Fruit fly (Drosophila melanogaster) whole organism, embryonic: ENCODE data around the gene CSN3.

ENCODE experiments used
- Aef1 ChIP-seq: fragments of 200-800 bp; sonication (Bioruptor generic); IDR thresholded peaks from 3 replicates; pipeline ENCODE4 v1.3.6; 2022; ENCODE audit warnings: missing biosample characterization, missing genetic modification characterization
- Asciz ChIP-seq: fragments of 200-800 bp; sonication (Bioruptor generic); optimal IDR thresholded peaks from 2 replicates; lab custom pipeline; 2017; ENCODE audit warnings: missing biosample characterization, mild to moderate bottlenecking, missing genetic modification characterization, missing genetic modification reagents
- CG10147 ChIP-seq: fragments of 200-800 bp; sonication (Bioruptor generic); optimal IDR thresholded peaks from 2 replicates; lab custom pipeline; 2019; ENCODE audit warnings: missing biosample characterization, mild to moderate bottlenecking, missing genetic modification characterization, moderate library complexity
- CG10959 ChIP-seq: fragments of 200-800 bp; sonication (Bioruptor generic); IDR thresholded peaks from 2 replicates; pipeline ENCODE4 v1.3.6; 2022; ENCODE audit warnings: missing biosample characterization, missing genetic modification characterization
- CG10979 ChIP-seq: fragments of 200-800 bp; sonication (Bioruptor generic); optimal IDR thresholded peaks from 2 replicates; lab custom pipeline; 2018; ENCODE audit warnings: missing biosample characterization, mild to moderate bottlenecking, missing genetic modification characterization, moderate library complexity
- CG11504 ChIP-seq: fragments of 200-800 bp; sonication (Bioruptor generic); optimal IDR thresholded peaks from 3 replicates; lab custom pipeline; 2019; ENCODE audit warnings: missing biosample characterization, mild to moderate bottlenecking, missing genetic modification characterization, moderate library complexity
- CG12219 ChIP-seq: fragments of 200-800 bp; sonication (Bioruptor generic); optimal IDR thresholded peaks from 3 replicates; lab custom pipeline; 2018; ENCODE audit warnings: missing biosample characterization, mild to moderate bottlenecking, missing genetic modification characterization
- CG12769 ChIP-seq: fragments of 200-800 bp; sonication (Bioruptor generic); optimal IDR thresholded peaks from 2 replicates; lab custom pipeline; 2019; ENCODE audit warnings: missing biosample characterization, mild to moderate bottlenecking, missing genetic modification characterization, moderate library complexity
- CG14965 ChIP-seq: fragments of 200-800 bp; sonication (Bioruptor generic); optimal IDR thresholded peaks from 2 replicates; lab custom pipeline; 2016; ENCODE audit warnings: missing biosample characterization, missing genetic modification characterization, borderline replicate concordance
- CG15073 ChIP-seq: fragments of 200-800 bp; sonication (Bioruptor generic); optimal IDR thresholded peaks from 2 replicates; lab custom pipeline; 2016; ENCODE audit warnings: missing biosample characterization, missing genetic modification characterization
- CG16815 ChIP-seq: fragments of 200-800 bp; sonication (Bioruptor generic); optimal IDR thresholded peaks from 3 replicates; lab custom pipeline; 2017; ENCODE audit warnings: missing biosample characterization, mild to moderate bottlenecking, missing genetic modification characterization
- CG16863 ChIP-seq: fragments of 200-800 bp; sonication (Bioruptor generic); optimal IDR thresholded peaks from 3 replicates; lab custom pipeline; 2016; ENCODE audit warnings: missing biosample characterization, missing genetic modification characterization
- CG17912 ChIP-seq: fragments of 200-800 bp; sonication (Bioruptor generic); optimal IDR thresholded peaks from 2 replicates; lab custom pipeline; 2018; ENCODE audit warnings: missing biosample characterization, mild to moderate bottlenecking, missing genetic modification characterization
- CG2199 ChIP-seq: fragments of 200-800 bp; sonication (Bioruptor generic); IDR thresholded peaks from 3 replicates; pipeline ENCODE4 v1.3.6; 2022; ENCODE audit warnings: missing biosample characterization, missing genetic modification characterization
- CG6175 ChIP-seq: fragments of 200-800 bp; sonication (Bioruptor generic); IDR thresholded peaks from 3 replicates; pipeline ENCODE4 v1.3.6; 2022; ENCODE audit warnings: missing biosample characterization, missing genetic modification characterization
- CG6765 ChIP-seq: fragments of 200-800 bp; sonication (Bioruptor generic); optimal IDR thresholded peaks from 3 replicates; lab custom pipeline; 2017; ENCODE audit warnings: missing biosample characterization, mild to moderate bottlenecking, missing genetic modification characterization
- CG7357 ChIP-seq: fragments of 200-800 bp; sonication (Bioruptor generic); IDR thresholded peaks from 3 replicates; pipeline ENCODE4 v1.3.6; 2022; ENCODE audit warnings: missing biosample characterization, missing genetic modification characterization
- CG8089 ChIP-seq: fragments of 200-800 bp; sonication (Bioruptor generic); optimal IDR thresholded peaks from 3 replicates; lab custom pipeline; 2016; ENCODE audit warnings: missing biosample characterization, missing genetic modification characterization
- CG8359 ChIP-seq: fragments of 200-800 bp; sonication (Bioruptor generic); optimal IDR thresholded peaks from 2 replicates; lab custom pipeline; 2017; ENCODE audit warnings: missing biosample characterization, mild to moderate bottlenecking, missing genetic modification characterization, borderline replicate concordance
- CG9817 ChIP-seq: fragments of 200-800 bp; sonication (Bioruptor generic); optimal IDR thresholded peaks from 2 replicates; lab custom pipeline; 2018; ENCODE audit warnings: missing biosample characterization, mild to moderate bottlenecking, missing genetic modification characterization, moderate library complexity
- Dp ChIP-seq: fragments of 200-800 bp; sonication (Bioruptor generic); optimal IDR thresholded peaks from 2 replicates; lab custom pipeline; 2018; ENCODE audit warnings: missing biosample characterization, mild to moderate bottlenecking, missing genetic modification characterization, moderate library complexity
- E2f1 ChIP-seq: fragments of 200-800 bp; sonication (Bioruptor generic); IDR thresholded peaks from 2 replicates; pipeline ENCODE4 v1.3.6; 2022; ENCODE audit warnings: missing biosample characterization, missing genetic modification characterization
- HLH54F ChIP-seq: fragments of 200-800 bp; sonication (Bioruptor generic); optimal IDR thresholded peaks from 3 replicates; lab custom pipeline; 2016; ENCODE audit warnings: missing biosample characterization, missing genetic modification characterization
- Hr78 ChIP-seq, 2 experiments: fragments of 200-800 bp in 1 of 2; fragments of >200 bp in 1 of 2; sonication (Bioruptor generic) in 1 of 2; optimal IDR thresholded peaks; 2 replicates each; lab custom pipeline; 2017 to 2019; ENCODE audit warnings: missing biosample characterization in 2 of 2, missing genetic modification characterization in 2 of 2, mild to moderate bottlenecking in 1 of 2, moderate library complexity in 1 of 2
- MTF-1 ChIP-seq: fragments of 200-800 bp; sonication (Bioruptor generic); optimal IDR thresholded peaks from 2 replicates; lab custom pipeline; 2018; ENCODE audit warnings: missing biosample characterization, mild to moderate bottlenecking, missing genetic modification characterization, borderline replicate concordance
- Optix ChIP-seq: fragments of 200-800 bp; sonication (Bioruptor generic); IDR thresholded peaks from 3 replicates; pipeline ENCODE4 v1.3.6; 2022; ENCODE audit warnings: missing biosample characterization, missing genetic modification characterization
- Side ChIP-seq: fragments of 200-800 bp; sonication (Bioruptor generic); optimal IDR thresholded peaks from 2 replicates; lab custom pipeline; 2016; ENCODE audit warnings: missing biosample characterization, missing genetic modification characterization
- Sox102F ChIP-seq: fragments of 200-800 bp; sonication (Bioruptor generic); optimal IDR thresholded peaks from 2 replicates; lab custom pipeline; 2018; ENCODE audit warnings: missing biosample characterization, mild to moderate bottlenecking, missing genetic modification characterization, moderate library complexity
- Spps ChIP-seq: fragments of 200-800 bp; sonication (Bioruptor generic); optimal IDR thresholded peaks from 2 replicates; lab custom pipeline; 2018; ENCODE audit warnings: missing biosample characterization, mild to moderate bottlenecking, missing genetic modification characterization
- Xrp1 ChIP-seq: fragments of 200-800 bp; sonication (Bioruptor generic); IDR thresholded peaks from 2 replicates; pipeline ENCODE4 v1.3.6; 2022; ENCODE audit warnings: missing biosample characterization, missing genetic modification characterization
- br ChIP-seq: fragments of >200 bp; optimal IDR thresholded peaks from 2 replicates; lab custom pipeline; 2017
- cad ChIP-seq: fragments of >200 bp; optimal IDR thresholded peaks from 2 replicates; lab custom pipeline; 2017; ENCODE audit warnings: missing biosample characterization, missing genetic modification characterization
- cwo ChIP-seq: fragments of 200-800 bp; sonication (Bioruptor generic); optimal IDR thresholded peaks from 3 replicates; lab custom pipeline; 2017; ENCODE audit warnings: missing biosample characterization, missing genetic modification characterization, mild to moderate bottlenecking, moderate library complexity, missing genetic modification reagents
- dan ChIP-seq: fragments of 200-800 bp; sonication (Bioruptor generic); IDR thresholded peaks from 2 replicates; pipeline ENCODE4 v1.3.6; 2022; ENCODE audit warnings: missing biosample characterization, missing genetic modification characterization
- ems ChIP-seq: fragments of 200-800 bp; sonication (Bioruptor generic); optimal IDR thresholded peaks from 3 replicates; lab custom pipeline; 2016; ENCODE audit warnings: missing biosample characterization, missing genetic modification characterization
- fu2 ChIP-seq: fragments of 200-800 bp; sonication (Bioruptor generic); optimal IDR thresholded peaks from 2 replicates; lab custom pipeline; 2016; ENCODE audit warnings: missing biosample characterization, missing genetic modification characterization
- gt ChIP-seq: fragments of 200-800 bp; sonication (Bioruptor generic); IDR thresholded peaks from 2 replicates; pipeline ENCODE4 v1.3.6; 2022; ENCODE audit warnings: missing biosample characterization, missing genetic modification characterization
- her ChIP-seq: fragments of 200-800 bp; sonication (Bioruptor generic); optimal IDR thresholded peaks from 2 replicates; lab custom pipeline; 2016; ENCODE audit warnings: missing biosample characterization, missing genetic modification characterization
- klu ChIP-seq: fragments of 200-800 bp; sonication (Bioruptor generic); IDR thresholded peaks from 2 replicates; pipeline ENCODE4 v1.3.6; 2022; ENCODE audit warnings: missing biosample characterization, missing genetic modification characterization
- kni ChIP-seq: fragments of 200-800 bp; sonication (Bioruptor generic); optimal IDR thresholded peaks from 3 replicates; lab custom pipeline; 2017; ENCODE audit warnings: mild to moderate bottlenecking, missing biosample characterization, missing genetic modification reagents, missing genetic modification characterization
- lilli ChIP-seq: fragments of 200-800 bp; sonication (Bioruptor generic); optimal IDR thresholded peaks from 3 replicates; lab custom pipeline; 2016; ENCODE audit warnings: missing biosample characterization, missing genetic modification characterization
- prd ChIP-seq, 3 experiments: fragments of >200 bp in 2 of 3; fragments of 200-800 bp in 1 of 3; sonication (Bioruptor generic) in 1 of 3; optimal IDR thresholded peaks in 2 of 3; IDR thresholded peaks in 1 of 3; 2 replicates in 2 of 3; 3 replicates in 1 of 3; pipeline versions ENCODE4 v1.3.6 to Lab custom; 2017 to 2022; ENCODE audit warnings: missing biosample characterization in 1 of 3, missing genetic modification characterization in 1 of 3
- ranshi ChIP-seq: fragments of 200-800 bp; sonication (Bioruptor generic); IDR thresholded peaks from 2 replicates; pipeline ENCODE4 v1.3.6; 2022; ENCODE audit warnings: missing biosample characterization, missing genetic modification characterization
- sens ChIP-seq: fragments of 200-800 bp; sonication (Bioruptor generic); peaks from one replicate; lab custom pipeline; 2016; ENCODE audit warnings: missing biosample characterization, missing genetic modification characterization
- sima ChIP-seq: fragments of 200-800 bp; sonication (Bioruptor generic); optimal IDR thresholded peaks from 2 replicates; lab custom pipeline; 2016; ENCODE audit warnings: missing biosample characterization, missing genetic modification characterization
- ssp ChIP-seq: fragments of 200-800 bp; sonication (Bioruptor generic); IDR thresholded peaks from 2 replicates; pipeline ENCODE4 v1.3.6; 2022; ENCODE audit warnings: missing biosample characterization, missing genetic modification characterization
- ttk ChIP-seq: fragments of 200-800 bp; sonication (Bioruptor generic); IDR thresholded peaks from 2 replicates; pipeline ENCODE4 v2.1.2; 2022; ENCODE audit warnings: missing biosample characterization, missing genetic modification characterization
- tx ChIP-seq: fragments of 200-800 bp; sonication (Bioruptor generic); optimal IDR thresholded peaks from 2 replicates; lab custom pipeline; 2016; ENCODE audit warnings: missing biosample characterization, missing genetic modification characterization
- vnd ChIP-seq: fragments of 200-800 bp; sonication (Bioruptor generic); IDR thresholded peaks from 3 replicates; pipeline ENCODE4 v1.3.6; 2022; ENCODE audit warnings: missing biosample characterization, missing genetic modification characterization; ENCODE audit not compliant: partially characterized antibody
- wdn ChIP-seq: fragments of 200-800 bp; sonication (Bioruptor generic); IDR thresholded peaks from 2 replicates; pipeline ENCODE4 v1.3.6; 2022; ENCODE audit warnings: missing biosample characterization, missing genetic modification characterization

Gene CSN3

dm6 chr3L:20837040-20837830, 4.1 kb downstream of the CSN3 start, which contains the start of gene CG13255 (continued):
- TF ChIP-seq CG14965 (no peak), gt (GFP tag; lab: Robert Waterston, UW) (no peak), klu (GFP tag; lab: Robert Waterston, UW) (no peak; the same call in 1 of the 2 replicates), sens (GFP tag; lab: Kevin White, UChicago) (peak; percentile 54), CG8089 (GFP tag; lab: Kevin White, UChicago) (no peak), ssp (GFP tag; lab: Robert Waterston, UW) (no peak), ranshi (GFP tag; lab: Robert Waterston, UW) (peak; percentile 47; the same call in 1 of the 2 replicates), HLH54F (GFP tag; lab: Kevin White, UChicago) (peak; percentile 59), kni (GFP tag; lab: Kevin White, UChicago) (no peak), CG16863 (GFP tag; lab: Kevin White, UChicago) (no peak), CG6765 (GFP tag; lab: Kevin White, UChicago) (no peak), CG10147 (GFP tag; lab: Kevin White, UChicago) (peak; percentile 51), Dp (GFP tag; lab: Kevin White, UChicago) (no peak), CG12769 (tag; lab: Kevin White, UChicago) (no peak), Xrp1 (GFP tag; lab: Robert Waterston, UW) (no peak), prd (optimal IDR thresholded peaks at IDR 0.05; lab: Kevin White, UChicago) (no peak), prd (GFP tag; IDR thresholded peaks at IDR 0.05; lab: Robert Waterston, UW) (no peak), CG10959 (GFP tag; lab: Robert Waterston, UW) (no peak), Side (no peak), her (GFP tag; lab: Kevin White, UChicago) (no peak), vnd (GFP tag; lab: Robert Waterston, UW) (no peak), CG9817 (tag; lab: Kevin White, UChicago) (peak; percentile 18), CG17912 (GFP tag; lab: Kevin White, UChicago) (no peak), dan (GFP tag; lab: Robert Waterston, UW) (no peak), lilli (peak; percentile 59), CG16815 (GFP tag; lab: Kevin White, UChicago) (peak; percentile 29), cwo (GFP tag; lab: Kevin White, UChicago) (peak; percentile 78), Sox102F (GFP tag; lab: Kevin White, UChicago) (peak; percentile 24), br (lab: Kevin White, UChicago) (no peak), CG15073 (no peak), CG2199 (GFP tag; lab: Robert Waterston, UW) (no peak), fu2 (peak; percentile 25), Spps (no peak), CG8359 (GFP tag; lab: Kevin White, UChicago) (no peak), CG7357 (peak; percentile 37; the same call in 1 of the 3 replicates), Optix (no peak), CG10979 (tag; lab: Kevin White, UChicago) (peak; percentile 3), Hr78 (GFP tag; optimal IDR thresholded peaks at IDR 0.05; lab: Kevin White, UChicago) (peak in 1 of 2 experiments; percentile 63), ttk (GFP tag; lab: Robert Waterston, UW) (no peak), Asciz (GFP tag; lab: Kevin White, UChicago) (peak; percentile 16), CG6175 (no peak), CG12219 (no peak), CG11504 (peak; percentile 66), cad (GFP tag; lab: Kevin White, UChicago) (no peak), MTF-1 (GFP tag; lab: Kevin White, UChicago) (no peak), Aef1 (no peak), wdn (GFP tag; lab: Robert Waterston, UW) (no peak), tx (GFP tag; lab: Kevin White, UChicago) (peak; percentile 13), E2f1 (no peak), sima (GFP tag; lab: Kevin White, UChicago) (no peak), ems (GFP tag; lab: Kevin White, UChicago) (no peak)
